Fruit fly (Drosophila melanogaster) whole organism, embryonic: ENCODE measurements around the gene Ada1-1.

Experiments used
- ATbp ChIP-seq: fragments of 200-800 bp; sonication (Bioruptor generic); optimal IDR thresholded peaks from 2 replicates; lab custom pipeline; 2017; ENCODE audit warnings: missing biosample characterization, mild to moderate bottlenecking, missing genetic modification characterization, missing genetic modification reagents
- Abd-B ChIP-seq: fragments of 200-800 bp; sonication (Bioruptor generic); optimal IDR thresholded peaks from 2 replicates; lab custom pipeline; 2018; ENCODE audit warnings: missing biosample characterization, mild to moderate bottlenecking, missing genetic modification characterization, moderate library complexity
- CG10979 ChIP-seq: fragments of 200-800 bp; sonication (Bioruptor generic); optimal IDR thresholded peaks from 2 replicates; lab custom pipeline; 2018; ENCODE audit warnings: missing biosample characterization, mild to moderate bottlenecking, missing genetic modification characterization, moderate library complexity
- CG11085 ChIP-seq: fragments of 200-800 bp; sonication (Bioruptor generic); IDR thresholded peaks from 2 replicates; pipeline ENCODE4 v1.3.6; 2022; ENCODE audit warnings: missing biosample characterization, missing genetic modification characterization
- CG11247 ChIP-seq: fragments of 200-800 bp; sonication (Bioruptor generic); IDR thresholded peaks from 2 replicates; pipeline ENCODE4 v1.3.6; 2022; ENCODE audit warnings: missing biosample characterization, missing genetic modification characterization
- CG12769 ChIP-seq: fragments of 200-800 bp; sonication (Bioruptor generic); optimal IDR thresholded peaks from 2 replicates; lab custom pipeline; 2019; ENCODE audit warnings: missing biosample characterization, mild to moderate bottlenecking, missing genetic modification characterization, moderate library complexity
- CG14965 ChIP-seq: fragments of 200-800 bp; sonication (Bioruptor generic); optimal IDR thresholded peaks from 2 replicates; lab custom pipeline; 2016; ENCODE audit warnings: missing biosample characterization, missing genetic modification characterization, borderline replicate concordance
- CG15011 ChIP-seq: fragments of 200-800 bp; sonication (Bioruptor generic); optimal IDR thresholded peaks from 3 replicates; lab custom pipeline; 2018; ENCODE audit warnings: missing biosample characterization, mild to moderate bottlenecking, missing genetic modification characterization
- CG1602 ChIP-seq: fragments of 200-800 bp; sonication (Bioruptor generic); optimal IDR thresholded peaks from 3 replicates; lab custom pipeline; 2016; ENCODE audit warnings: missing biosample characterization, missing genetic modification characterization
- CG17361 ChIP-seq: fragments of 200-800 bp; sonication (Bioruptor generic); IDR thresholded peaks from 3 replicates; pipeline ENCODE4 v1.3.6; 2022; ENCODE audit warnings: missing biosample characterization, missing genetic modification characterization
- CG18619 ChIP-seq: fragments of 200-800 bp; sonication (Bioruptor generic); optimal IDR thresholded peaks from 3 replicates; lab custom pipeline; 2017; ENCODE audit warnings: missing biosample characterization, mild to moderate bottlenecking, missing genetic modification characterization
- CG2199 ChIP-seq: fragments of 200-800 bp; sonication (Bioruptor generic); IDR thresholded peaks from 3 replicates; pipeline ENCODE4 v1.3.6; 2022; ENCODE audit warnings: missing biosample characterization, missing genetic modification characterization
- CG31224 ChIP-seq: fragments of 200-800 bp; sonication (Bioruptor generic); IDR thresholded peaks from 2 replicates; pipeline ENCODE4 v1.3.6; 2022; ENCODE audit warnings: missing biosample characterization, missing genetic modification characterization
- CG32767 ChIP-seq: fragments of 200-800 bp; sonication (Bioruptor generic); IDR thresholded peaks from 2 replicates; pipeline ENCODE4 v1.3.6; 2022; ENCODE audit warnings: missing biosample characterization, missing genetic modification characterization
- CG33557 ChIP-seq: fragments of 200-800 bp; sonication (Bioruptor generic); optimal IDR thresholded peaks from 2 replicates; lab custom pipeline; 2019; ENCODE audit warnings: missing biosample characterization, mild to moderate bottlenecking, missing genetic modification characterization, moderate library complexity
- CG4730 ChIP-seq: fragments of 200-800 bp; sonication (Bioruptor generic); IDR thresholded peaks from 2 replicates; pipeline ENCODE4 v1.3.6; 2022; ENCODE audit warnings: missing biosample characterization, missing genetic modification characterization
- CG5245 ChIP-seq: fragments of 200-800 bp; sonication (Bioruptor generic); optimal IDR thresholded peaks from 3 replicates; lab custom pipeline; 2016; ENCODE audit warnings: missing biosample characterization, missing genetic modification characterization
- CG6813 ChIP-seq: fragments of 200-800 bp; sonication (Bioruptor generic); optimal IDR thresholded peaks from 2 replicates; lab custom pipeline; 2017; ENCODE audit warnings: missing biosample characterization, missing genetic modification characterization, mild to moderate bottlenecking, moderate library complexity, missing genetic modification reagents
- CG7745 ChIP-seq: fragments of 200-800 bp; sonication (Bioruptor generic); optimal IDR thresholded peaks from 2 replicates; lab custom pipeline; 2018; ENCODE audit warnings: missing biosample characterization, mild to moderate bottlenecking, missing genetic modification characterization, moderate library complexity
- CG7928 ChIP-seq: fragments of 200-800 bp; sonication (Bioruptor generic); optimal IDR thresholded peaks from 2 replicates; lab custom pipeline; 2017; ENCODE audit warnings: missing biosample characterization, mild to moderate bottlenecking, missing genetic modification characterization
- CG8944 ChIP-seq: fragments of 200-800 bp; sonication (Bioruptor generic); optimal IDR thresholded peaks from 3 replicates; lab custom pipeline; 2016; ENCODE audit warnings: missing biosample characterization, missing genetic modification characterization
- Dfd ChIP-seq, 2 experiments: fragments of >200 bp; optimal IDR thresholded peaks; 2 replicates each; lab custom pipeline; 2017; ENCODE audit warnings: missing biosample characterization in 2 of 2, missing genetic modification characterization in 2 of 2
- Dll ChIP-seq: fragments of 200-800 bp; sonication (Bioruptor generic); IDR thresholded peaks from 4 replicates; pipeline ENCODE4 v1.3.6; 2022; ENCODE audit warnings: missing biosample characterization, missing genetic modification characterization; ENCODE audit not compliant: partially characterized antibody
- H15 ChIP-seq: fragments of 200-800 bp; sonication (Bioruptor generic); IDR thresholded peaks from 3 replicates; pipeline ENCODE4 v1.3.6; 2022; ENCODE audit warnings: missing biosample characterization, missing genetic modification characterization
- NC2β ChIP-seq: fragments of 200-800 bp; sonication (Bioruptor generic); optimal IDR thresholded peaks from 2 replicates; lab custom pipeline; 2016; ENCODE audit warnings: missing biosample characterization, missing genetic modification characterization
- Vsx1 ChIP-seq: fragments of 200-800 bp; sonication (Bioruptor generic); optimal IDR thresholded peaks from 2 replicates; lab custom pipeline; 2017; ENCODE audit warnings: missing biosample characterization, mild to moderate bottlenecking, missing genetic modification characterization, missing genetic modification reagents
- Xbp1 ChIP-seq: fragments of 200-800 bp; sonication (Bioruptor generic); optimal IDR thresholded peaks from 3 replicates; lab custom pipeline; 2016; ENCODE audit warnings: missing biosample characterization, mild to moderate bottlenecking, missing genetic modification characterization
- crp ChIP-seq, 2 experiments: fragments of 200-800 bp; sonication (Bioruptor generic); optimal IDR thresholded peaks; 2 replicates in 1 of 2; 3 replicates in 1 of 2; lab custom pipeline; 2017; ENCODE audit warnings: missing biosample characterization in 2 of 2, missing genetic modification characterization in 2 of 2, mild to moderate bottlenecking in 1 of 2, moderate library complexity in 1 of 2
- dati ChIP-seq: fragments of 200-800 bp; sonication (Bioruptor generic); IDR thresholded peaks from 2 replicates; pipeline ENCODE4 v1.3.6; 2022; ENCODE audit warnings: missing biosample characterization, missing genetic modification characterization
- dysf ChIP-seq: fragments of 200-800 bp; sonication (Bioruptor generic); IDR thresholded peaks from 3 replicates; pipeline ENCODE4 v1.3.6; 2022; ENCODE audit warnings: missing biosample characterization, missing genetic modification characterization
- ems ChIP-seq: fragments of 200-800 bp; sonication (Bioruptor generic); optimal IDR thresholded peaks from 3 replicates; lab custom pipeline; 2016; ENCODE audit warnings: missing biosample characterization, missing genetic modification characterization
- ftz-f1 ChIP-seq: fragments of 200-800 bp; sonication (Bioruptor generic); optimal IDR thresholded peaks from 2 replicates; lab custom pipeline; 2016; ENCODE audit warnings: missing biosample characterization, missing genetic modification characterization
- gcm2 ChIP-seq: fragments of 200-800 bp; sonication (Bioruptor generic); optimal IDR thresholded peaks from 2 replicates; lab custom pipeline; 2016; ENCODE audit warnings: missing biosample characterization, missing genetic modification characterization
- gem ChIP-seq: fragments of 200-800 bp; sonication (Bioruptor generic); optimal IDR thresholded peaks from 2 replicates; lab custom pipeline; 2019; ENCODE audit warnings: missing biosample characterization, mild to moderate bottlenecking, missing genetic modification characterization, moderate library complexity
- gro ChIP-seq: fragments of 200-800 bp; sonication (Bioruptor generic); optimal IDR thresholded peaks from 2 replicates; lab custom pipeline; 2016; ENCODE audit warnings: missing biosample characterization, missing genetic modification characterization
- hbn ChIP-seq: fragments of 200-800 bp; sonication (Bioruptor generic); IDR thresholded peaks from 2 replicates; pipeline ENCODE4 v1.3.6; 2022; ENCODE audit warnings: missing biosample characterization, missing genetic modification characterization; ENCODE audit not compliant: partially characterized antibody
- insv ChIP-seq, 2 experiments: fragments of 200-800 bp; sonication (Bioruptor generic); optimal IDR thresholded peaks; 3 replicates each; lab custom pipeline; 2016 to 2018; ENCODE audit warnings: missing biosample characterization in 2 of 2, missing genetic modification characterization in 2 of 2
- inv ChIP-seq: fragments of 200-800 bp; sonication (Bioruptor generic); IDR thresholded peaks from 2 replicates; pipeline ENCODE4 v1.3.6; 2022; ENCODE audit warnings: missing biosample characterization, missing genetic modification characterization; ENCODE audit not compliant: partially characterized antibody
- luna ChIP-seq: fragments of 200-800 bp; sonication (Bioruptor generic); optimal IDR thresholded peaks from 2 replicates; lab custom pipeline; 2016; ENCODE audit warnings: missing biosample characterization, missing genetic modification characterization
- phol ChIP-seq: fragments of 200-800 bp; sonication (Bioruptor generic); optimal IDR thresholded peaks from 3 replicates; lab custom pipeline; 2018; ENCODE audit warnings: missing biosample characterization, mild to moderate bottlenecking, missing genetic modification characterization, moderate library complexity
- pum ChIP-seq: fragments of 200-800 bp; sonication (Bioruptor generic); optimal IDR thresholded peaks from 2 replicates; lab custom pipeline; 2016; ENCODE audit warnings: missing biosample characterization, missing genetic modification characterization
- shn ChIP-seq: fragments of 200-800 bp; sonication (Bioruptor generic); optimal IDR thresholded peaks from 3 replicates; lab custom pipeline; 2016; ENCODE audit warnings: missing biosample characterization, missing genetic modification characterization
- sima ChIP-seq: fragments of 200-800 bp; sonication (Bioruptor generic); optimal IDR thresholded peaks from 2 replicates; lab custom pipeline; 2016; ENCODE audit warnings: missing biosample characterization, missing genetic modification characterization
- slou ChIP-seq: fragments of 200-800 bp; sonication (Bioruptor generic); optimal IDR thresholded peaks from 3 replicates; lab custom pipeline; 2016; ENCODE audit warnings: missing biosample characterization, missing genetic modification characterization
- sqz ChIP-seq: fragments of 200-800 bp; sonication (Bioruptor generic); optimal IDR thresholded peaks from 3 replicates; lab custom pipeline; 2018; ENCODE audit warnings: missing biosample characterization, mild to moderate bottlenecking, missing genetic modification characterization
- ssp ChIP-seq: fragments of 200-800 bp; sonication (Bioruptor generic); IDR thresholded peaks from 2 replicates; pipeline ENCODE4 v1.3.6; 2022; ENCODE audit warnings: missing biosample characterization, missing genetic modification characterization
- tap ChIP-seq: fragments of 200-800 bp; optimal IDR thresholded peaks from 3 replicates; lab custom pipeline; 2019; ENCODE audit warnings: missing biosample characterization, mild to moderate bottlenecking, missing genetic modification characterization, moderate library complexity
- tio ChIP-seq: fragments of 200-800 bp; sonication (Bioruptor generic); optimal IDR thresholded peaks from 2 replicates; lab custom pipeline; 2017; ENCODE audit warnings: missing biosample characterization, missing genetic modification characterization, inconsistent platforms

Gene Ada1-1

DNA sequence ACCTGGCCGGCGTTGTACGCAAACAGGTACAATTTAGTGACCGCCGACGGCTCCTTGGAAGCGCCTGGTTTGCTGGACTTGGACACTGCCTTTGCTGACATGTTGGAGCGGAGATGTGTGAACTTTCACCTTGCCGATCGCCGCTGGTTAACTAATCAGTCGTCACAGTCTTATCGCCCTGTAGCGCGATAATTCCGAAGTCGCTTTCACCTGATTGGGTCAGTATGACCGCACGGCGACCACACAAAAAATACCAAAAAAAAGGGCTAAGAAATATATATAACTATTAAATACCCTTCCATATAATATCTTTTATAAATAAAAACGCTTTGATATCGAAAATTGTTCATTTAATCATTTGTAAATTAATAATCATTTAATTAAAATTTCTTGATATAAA lies 5.4 kb downstream of the Ada1-1 start, which contains the start of gene Hacd1 (continued):
- TF ChIP-seq ftz-f1 (GFP tag; lab: Kevin White, UChicago): no peak
- TF ChIP-seq gem (tag; lab: Kevin White, UChicago): no peak
- TF ChIP-seq ssp: no peak
- no peak for TF ChIP-seq CG31224 (GFP tag; lab: Robert Waterston, UW)
- no peak for TF ChIP-seq insv (GFP tag; optimal IDR thresholded peaks at IDR 0.05; lab: Kevin White, UChicago)
- no peak for TF ChIP-seq NC2β (GFP tag; lab: Kevin White, UChicago)
- no peak for TF ChIP-seq H15 (GFP tag; lab: Robert Waterston, UW)
- TF ChIP-seq CG4730 (GFP tag; lab: Robert Waterston, UW): no peak
- peak in 1 of 2 experiments; percentile 42 for TF ChIP-seq crp (GFP tag; optimal IDR thresholded peaks at IDR 0.05; lab: Kevin White, UChicago)
- TF ChIP-seq, all 482 proteins: peak for 23

DNA sequence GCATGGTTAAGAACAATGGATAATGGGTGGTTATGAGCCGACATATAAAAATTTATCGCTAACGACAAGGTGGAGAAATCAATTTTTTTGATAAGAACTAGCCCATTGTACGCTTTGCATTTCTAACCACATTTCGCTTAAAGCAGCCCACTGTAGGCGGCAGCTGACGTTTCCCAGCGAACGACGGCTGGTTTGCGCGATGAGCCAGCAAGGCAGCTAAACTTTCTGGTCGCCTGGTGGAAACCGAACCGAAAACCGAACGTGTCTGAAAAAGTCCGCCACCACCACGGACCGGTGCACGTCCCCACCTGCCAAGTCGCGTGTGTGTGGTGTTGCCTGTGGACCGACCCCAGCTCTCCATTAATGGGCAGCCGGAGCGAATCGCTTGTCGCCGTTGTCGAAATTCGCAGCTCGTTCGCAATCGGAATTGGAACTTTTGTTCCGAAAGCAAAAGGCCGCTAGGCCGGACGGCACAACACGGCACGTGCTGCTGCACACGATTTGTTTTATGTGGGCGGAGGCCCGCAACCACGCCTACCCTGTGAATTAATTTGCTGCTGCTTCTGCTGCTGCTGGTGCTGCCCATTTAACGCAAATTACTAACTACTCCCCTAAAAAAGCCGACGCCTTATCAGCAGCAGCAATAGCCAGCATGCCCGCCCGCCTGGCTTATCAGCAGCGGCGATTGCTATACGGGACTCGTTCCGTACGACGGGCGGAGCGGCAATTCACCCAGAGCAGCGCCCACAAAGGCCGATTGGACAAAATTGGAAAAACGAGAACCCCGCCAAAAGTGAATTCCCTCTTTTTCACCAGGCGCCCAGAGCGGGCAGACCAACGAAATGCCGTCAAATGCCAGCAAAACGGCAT lies 6.5 kb downstream of the Ada1-1 start:
- no peak for TF ChIP-seq CG5245 (GFP tag; lab: Kevin White, UChicago)
- TF ChIP-seq CG8944: no peak
- no peak for TF ChIP-seq pum (GFP tag; lab: Kevin White, UChicago)
- no peak for TF ChIP-seq dysf
- TF ChIP-seq CG32767: no peak
- TF ChIP-seq CG10979 (tag; lab: Kevin White, UChicago): peak; percentile 21
- TF ChIP-seq CG15011: no peak
- TF ChIP-seq CG11247 (GFP tag; lab: Robert Waterston, UW): no peak
- peak; percentile 22 for TF ChIP-seq CG1602 (GFP tag; lab: Kevin White, UChicago)
- TF ChIP-seq CG7745 (tag; lab: Kevin White, UChicago): peak; percentile 96
- peak; percentile 63 for TF ChIP-seq Xbp1
- TF ChIP-seq CG18619 (GFP tag; lab: Kevin White, UChicago): no peak
- peak; percentile 19 for TF ChIP-seq phol (tag; lab: Kevin White, UChicago)
- no peak for TF ChIP-seq Dll (GFP tag; lab: Robert Waterston, UW)
- no peak for TF ChIP-seq CG11085 (GFP tag; lab: Robert Waterston, UW)
- TF ChIP-seq CG2199: no peak
- TF ChIP-seq slou: no peak
- peak; percentile 30 for TF ChIP-seq sqz (GFP tag; lab: Kevin White, UChicago)
- TF ChIP-seq Abd-B (GFP tag; lab: Kevin White, UChicago): no peak
- peak; percentile 29 for TF ChIP-seq ATbp (GFP tag; lab: Kevin White, UChicago)
- peak; percentile 98 for TF ChIP-seq CG12769
- TF ChIP-seq ems (GFP tag; lab: Kevin White, UChicago): peak; percentile 1
- peak; percentile 0 for TF ChIP-seq CG33557 (GFP tag; lab: Kevin White, UChicago)
- TF ChIP-seq tio (GFP tag; lab: Kevin White, UChicago): no peak
- no peak for TF ChIP-seq luna (GFP tag; lab: Kevin White, UChicago)
- no peak for TF ChIP-seq sima (GFP tag; lab: Kevin White, UChicago)
- TF ChIP-seq gcm2 (GFP tag; lab: Kevin White, UChicago): no peak
- TF ChIP-seq CG7928 (GFP tag; lab: Kevin White, UChicago): no peak
- no peak for TF ChIP-seq CG14965 (GFP tag; lab: Kevin White, UChicago)
- no peak for TF ChIP-seq shn (GFP tag; lab: Kevin White, UChicago)
- TF ChIP-seq Vsx1: no peak
- no peak for TF ChIP-seq Dfd (GFP tag; optimal IDR thresholded peaks at IDR 0.05; lab: Kevin White, UChicago)
- no peak for TF ChIP-seq CG6813 (GFP tag; lab: Kevin White, UChicago)
- no peak for TF ChIP-seq dati (GFP tag; lab: Robert Waterston, UW)
- no peak for TF ChIP-seq inv (GFP tag; lab: Robert Waterston, UW)
- TF ChIP-seq tap (tag; lab: Kevin White, UChicago): peak; percentile 48
- TF ChIP-seq hbn (GFP tag; lab: Robert Waterston, UW): no peak
- TF ChIP-seq CG17361 (GFP tag; lab: Robert Waterston, UW): no peak
- peak; percentile 72 for TF ChIP-seq gro (GFP tag; lab: Kevin White, UChicago)
